Fruit fly (Drosophila melanogaster): ENCODE results near the gene Eip75B.

Eip75B gene

DNA sequence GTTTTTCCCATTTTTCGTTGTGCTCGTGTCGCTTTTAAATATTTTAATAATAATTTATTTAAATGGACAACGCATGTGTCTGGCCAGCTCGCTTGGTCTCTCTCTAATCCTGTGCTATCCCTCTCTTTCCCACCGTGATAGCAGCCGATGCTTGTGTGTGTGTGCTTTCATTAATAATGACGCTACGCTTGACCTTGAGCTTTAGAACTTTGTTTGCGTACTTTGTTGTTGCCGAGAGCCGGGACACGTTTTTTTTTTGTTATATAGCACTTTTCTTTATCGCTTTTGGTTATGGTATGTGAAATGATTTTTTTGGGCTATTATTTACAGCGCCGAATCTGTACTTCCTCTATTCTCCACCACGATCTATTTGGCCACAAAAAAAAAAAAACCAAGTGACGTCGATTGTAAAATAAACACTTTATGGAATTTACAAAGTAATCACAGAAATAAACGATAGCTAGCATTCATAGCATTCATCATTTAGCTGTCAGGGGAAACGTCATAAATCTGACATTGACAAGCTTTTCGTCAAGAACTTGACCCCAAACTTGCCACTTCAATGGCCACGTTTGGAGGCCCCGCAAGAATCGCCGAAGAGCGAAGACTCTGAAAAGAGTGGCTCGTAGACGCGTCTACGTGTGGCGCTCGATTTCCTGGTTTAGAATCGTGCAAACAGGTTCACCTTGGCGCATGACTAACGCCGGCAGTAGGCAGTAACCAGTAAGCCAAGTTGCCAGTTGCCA lies 106.1 kb downstream of the Eip75B start:
- no peak for TF ChIP-seq CTCF (optimal IDR thresholded peaks at IDR 0.05)
- TF ChIP-seq CG8478 (optimal IDR thresholded peaks at IDR 0.05), result no peak

DNA sequence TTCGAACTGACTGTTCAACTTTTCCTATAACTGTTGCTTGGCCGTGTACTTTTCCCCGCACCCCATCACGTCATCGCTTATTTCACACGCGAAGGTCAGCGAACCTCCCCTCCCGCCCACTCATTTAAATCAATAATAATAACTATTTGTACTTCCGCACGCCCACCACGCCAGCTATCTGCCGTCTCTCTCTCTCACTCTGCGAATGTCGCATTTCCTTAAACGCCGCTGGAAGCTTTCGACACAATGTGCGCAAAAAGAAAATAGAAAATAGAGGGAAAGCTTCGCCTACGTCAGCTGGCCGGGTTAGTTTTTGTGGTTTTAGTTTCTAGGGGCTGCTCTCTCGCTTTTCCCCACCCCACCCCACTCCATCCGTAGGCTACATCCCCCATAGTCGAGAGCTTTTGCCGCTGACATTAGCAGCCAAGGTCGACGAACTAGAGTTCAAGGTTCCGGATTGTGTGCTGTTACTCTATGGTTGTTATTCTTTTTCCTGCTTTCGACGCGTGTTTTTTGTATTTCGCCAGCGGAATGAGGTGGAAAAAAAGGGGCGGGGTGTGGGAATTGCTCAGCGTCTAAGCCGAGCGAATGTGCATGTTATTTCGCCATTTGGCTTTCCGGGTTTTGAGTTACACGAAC lies 108.0 kb downstream of the Eip75B start:
- TF ChIP-seq CG8478 (optimal IDR thresholded peaks at IDR 0.05), result no peak
- TF ChIP-seq CTCF (optimal IDR thresholded peaks at IDR 0.05), result no peak

DNA sequence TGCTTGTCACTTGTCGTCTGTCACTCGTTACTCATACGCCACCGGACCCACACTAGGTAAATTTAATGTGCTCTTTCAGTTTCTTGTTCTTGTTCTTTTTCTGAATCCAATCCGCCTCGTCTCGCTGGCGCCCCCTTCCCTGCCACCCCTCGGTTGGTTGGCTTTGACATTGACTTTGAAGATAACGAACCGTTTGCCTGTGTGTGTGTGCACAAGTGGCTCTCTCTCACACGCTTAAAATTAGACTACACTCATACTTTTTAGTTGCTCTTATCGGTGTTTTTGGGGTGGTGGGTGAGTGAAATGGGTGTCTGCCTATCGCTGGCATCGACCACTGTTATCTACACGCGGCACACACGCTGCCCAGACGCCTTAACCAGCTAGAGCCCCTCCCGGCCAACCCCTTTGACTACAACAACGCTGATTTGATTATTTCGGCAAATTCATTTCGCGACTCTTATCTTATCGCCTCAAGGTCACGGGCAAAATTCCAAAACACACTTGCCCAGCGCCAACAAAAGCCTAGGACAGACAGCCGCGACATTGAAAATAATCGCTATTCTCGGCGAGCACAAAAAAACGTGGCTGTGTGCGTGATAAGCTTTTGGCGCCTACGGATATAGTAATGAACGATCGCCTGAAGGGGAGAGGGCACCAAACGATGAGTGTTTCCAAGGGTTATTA lies 114.2 kb downstream of the Eip75B start:
- no peak for TF ChIP-seq CTCF (optimal IDR thresholded peaks at IDR 0.05)
- TF ChIP-seq CG8478 (optimal IDR thresholded peaks at IDR 0.05), result no peak

DNA sequence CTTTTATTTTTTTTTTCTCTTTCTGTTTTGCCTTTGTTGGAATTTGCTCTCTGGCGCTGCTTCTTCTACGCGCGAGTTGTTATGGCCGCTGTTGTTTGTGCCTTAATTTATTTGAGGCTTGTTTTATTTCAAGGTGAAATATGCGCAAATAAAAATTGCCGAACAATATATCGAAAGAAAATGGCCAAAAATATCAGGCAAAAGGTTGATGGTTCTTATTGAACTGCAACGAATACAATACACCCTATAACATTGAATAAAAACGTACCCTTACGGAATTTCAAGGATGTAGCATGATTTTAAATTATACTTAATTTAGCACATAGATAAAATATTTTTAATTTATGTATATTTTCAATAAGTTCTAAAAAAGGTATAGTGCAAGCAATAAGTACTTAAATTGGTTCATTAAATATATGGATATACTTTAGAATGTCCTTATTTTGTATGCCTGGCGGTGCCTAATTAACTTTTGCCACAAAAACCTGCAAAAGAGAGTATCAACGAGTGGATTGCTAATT lies 114.9 kb downstream of the Eip75B start:
- TF ChIP-seq CTCF (optimal IDR thresholded peaks at IDR 0.05) (no peak), CG8478 (optimal IDR thresholded peaks at IDR 0.05) (no peak)

DNA sequence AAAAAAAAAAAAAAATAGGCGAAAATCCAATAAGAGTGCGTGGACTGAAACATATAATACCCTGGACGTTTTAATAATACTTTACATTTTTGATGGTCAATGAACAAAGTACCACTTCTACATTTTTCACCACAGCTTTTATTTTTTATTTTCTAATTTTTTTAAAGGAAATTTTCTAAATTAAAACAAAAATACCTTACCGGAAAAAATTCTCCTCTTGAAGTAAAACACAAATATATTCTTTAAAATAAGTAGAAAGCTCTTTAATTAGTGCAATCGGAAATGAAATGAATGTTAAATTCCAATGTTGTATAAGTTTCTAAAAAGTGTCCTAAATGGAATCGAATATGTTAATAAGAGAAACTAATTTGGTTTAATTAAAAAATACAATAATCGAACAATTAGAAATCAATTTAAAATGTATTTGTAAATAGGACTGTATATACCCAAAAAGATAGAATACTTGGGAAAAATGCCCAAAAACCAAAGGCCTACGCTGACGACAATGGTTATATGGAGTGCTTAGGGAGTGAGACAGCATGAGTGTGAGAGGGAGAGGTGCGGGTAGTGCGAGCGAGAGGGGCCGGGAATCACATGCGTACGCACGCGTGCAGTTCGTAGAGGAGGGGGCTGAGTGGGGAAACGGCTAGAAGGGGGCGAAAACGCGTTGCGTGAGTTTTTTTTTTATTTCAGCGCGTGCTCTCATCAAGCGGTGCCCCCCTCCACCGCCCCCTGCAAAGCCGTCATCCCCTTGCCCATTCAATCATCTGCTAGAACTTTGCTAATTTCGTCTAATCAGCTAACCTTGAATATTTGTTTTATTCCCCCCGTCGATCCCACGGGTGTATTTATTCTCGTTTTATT lies 115.6 kb downstream of the Eip75B start:
- TF ChIP-seq CG8478 (optimal IDR thresholded peaks at IDR 0.05) (no peak), CTCF (optimal IDR thresholded peaks at IDR 0.05) (no peak)

DNA sequence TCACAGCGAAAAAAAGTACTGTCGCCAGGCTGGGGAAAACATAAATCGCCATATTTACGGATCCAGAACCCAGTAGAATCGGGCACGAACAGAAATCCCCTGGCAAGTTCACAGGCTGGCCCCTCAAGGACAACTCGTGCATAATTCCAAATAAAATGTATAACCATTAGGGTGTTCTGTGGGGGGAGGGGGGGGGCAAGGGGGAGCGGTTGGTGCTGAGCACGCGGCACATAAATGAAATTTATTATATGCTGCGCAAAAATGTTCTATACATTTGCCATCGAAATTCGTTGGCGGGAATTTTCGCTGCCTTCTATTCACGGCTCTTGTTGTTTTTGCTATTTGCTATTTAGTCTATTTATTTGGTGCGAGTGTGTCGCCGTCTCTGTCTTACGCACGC lies 116.3 kb downstream of the Eip75B start:
- TF ChIP-seq CG8478 (optimal IDR thresholded peaks at IDR 0.05) (no peak), CTCF (optimal IDR thresholded peaks at IDR 0.05) (no peak)

DNA sequence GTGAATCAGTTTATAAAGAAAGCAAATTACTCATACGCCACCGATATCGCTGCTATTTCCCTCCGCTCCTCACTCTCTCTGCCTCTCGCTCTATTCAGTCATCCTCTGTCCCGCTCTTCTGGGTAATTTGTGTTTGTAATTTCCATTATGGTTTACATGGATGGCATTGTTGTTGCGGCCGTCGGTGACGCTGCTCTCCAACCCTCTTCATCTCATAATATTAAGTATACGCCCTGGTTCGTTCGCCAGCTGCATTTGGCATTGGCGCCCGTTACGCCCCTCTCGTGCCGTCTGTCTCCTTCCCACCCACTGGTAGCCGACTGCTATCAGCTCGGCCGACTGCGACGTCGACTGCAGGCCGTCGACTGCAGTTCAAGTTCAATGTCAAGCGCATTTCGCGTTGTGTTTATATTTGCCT lies 117.2 kb downstream of the Eip75B start:
- TF ChIP-seq CG8478 (optimal IDR thresholded peaks at IDR 0.05) (no peak), CTCF (optimal IDR thresholded peaks at IDR 0.05) (no peak)

DNA sequence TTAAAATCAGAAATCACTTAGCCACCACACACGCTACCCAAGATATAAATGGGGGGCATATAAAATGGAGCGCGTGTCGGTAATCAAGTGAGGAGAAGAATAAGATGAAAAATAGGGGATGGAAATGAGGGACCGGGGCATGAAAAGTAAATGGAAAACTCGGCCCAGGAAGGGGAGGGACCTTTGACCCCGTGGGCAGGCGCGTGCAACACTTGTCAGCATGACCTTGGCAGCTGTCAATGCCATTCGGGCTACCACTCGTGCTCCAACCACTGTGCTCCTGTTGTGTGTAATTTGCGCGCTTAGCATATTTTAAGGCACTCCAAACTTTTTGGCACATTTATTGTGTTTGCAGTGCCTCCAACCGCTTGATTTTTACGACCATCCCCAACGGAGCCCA lies 118.1 kb downstream of the Eip75B start:
- no peak for TF ChIP-seq CTCF (optimal IDR thresholded peaks at IDR 0.05)
- no peak for TF ChIP-seq CG8478 (optimal IDR thresholded peaks at IDR 0.05)

DNA sequence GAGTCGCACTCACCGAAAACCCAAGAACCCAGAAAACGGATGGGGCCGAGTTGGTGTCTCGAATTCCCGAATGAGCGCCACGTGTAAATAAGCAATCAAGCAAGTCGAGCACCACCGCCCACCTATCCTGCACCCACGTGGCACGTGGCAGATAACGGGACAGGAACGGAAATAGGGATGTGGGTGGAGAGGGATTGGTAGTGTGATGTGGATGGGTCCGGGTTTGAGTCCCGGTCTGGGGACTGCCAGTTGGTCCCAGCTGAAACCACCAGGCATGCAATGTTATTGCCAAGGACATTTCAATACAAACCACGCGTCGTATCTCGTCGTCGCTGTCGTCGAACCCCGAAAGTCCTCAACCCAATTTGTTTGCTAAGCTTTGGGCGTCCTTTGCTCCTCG lies 119.1 kb downstream of the Eip75B start:
- TF ChIP-seq CTCF (optimal IDR thresholded peaks at IDR 0.05) (no peak), CG8478 (optimal IDR thresholded peaks at IDR 0.05) (no peak)

DNA sequence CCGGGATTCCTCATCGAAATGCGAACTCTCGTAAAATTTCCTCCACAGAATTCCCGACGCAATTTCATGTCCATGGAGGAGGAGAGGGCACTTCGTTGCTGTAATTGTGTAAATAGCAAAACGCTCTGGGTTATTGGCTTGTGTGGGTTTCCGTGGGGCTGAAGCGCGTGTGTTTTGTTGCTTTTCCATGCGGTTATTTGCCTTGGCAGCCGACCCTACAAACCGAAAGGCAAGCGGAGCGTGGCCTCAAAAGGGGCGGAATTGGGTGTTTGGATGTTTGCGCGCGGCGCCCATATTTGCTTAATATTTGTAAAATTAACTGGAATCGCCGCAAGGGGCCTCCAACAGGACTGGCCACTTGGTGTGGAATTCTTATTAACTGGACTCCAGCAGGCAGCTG lies 119.9 kb downstream of the Eip75B start:
- no peak for TF ChIP-seq CTCF (optimal IDR thresholded peaks at IDR 0.05)
- no peak for TF ChIP-seq CG8478 (optimal IDR thresholded peaks at IDR 0.05)

DNA sequence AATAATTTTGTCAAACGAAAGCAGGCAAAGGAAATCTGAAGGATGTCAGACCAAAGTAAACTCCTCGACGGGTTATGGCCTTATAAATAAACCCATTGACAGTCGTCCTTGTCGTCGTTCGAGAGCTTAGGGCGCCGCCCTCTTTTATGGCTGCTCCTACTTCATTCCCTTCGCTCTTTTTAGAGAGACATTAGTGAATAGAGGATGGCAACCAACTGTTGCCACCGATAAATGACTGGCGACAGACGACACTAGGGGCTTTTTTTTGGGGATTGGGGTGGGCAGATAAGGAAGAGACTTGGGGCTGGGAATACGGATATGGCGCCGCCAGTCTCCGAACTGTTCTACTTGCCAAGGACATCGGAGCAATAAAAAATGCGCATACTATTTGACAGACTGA lies 122.0 kb downstream of the Eip75B start:
- TF ChIP-seq CG8478 (optimal IDR thresholded peaks at IDR 0.05) (no peak), CTCF (optimal IDR thresholded peaks at IDR 0.05) (no peak)

DNA sequence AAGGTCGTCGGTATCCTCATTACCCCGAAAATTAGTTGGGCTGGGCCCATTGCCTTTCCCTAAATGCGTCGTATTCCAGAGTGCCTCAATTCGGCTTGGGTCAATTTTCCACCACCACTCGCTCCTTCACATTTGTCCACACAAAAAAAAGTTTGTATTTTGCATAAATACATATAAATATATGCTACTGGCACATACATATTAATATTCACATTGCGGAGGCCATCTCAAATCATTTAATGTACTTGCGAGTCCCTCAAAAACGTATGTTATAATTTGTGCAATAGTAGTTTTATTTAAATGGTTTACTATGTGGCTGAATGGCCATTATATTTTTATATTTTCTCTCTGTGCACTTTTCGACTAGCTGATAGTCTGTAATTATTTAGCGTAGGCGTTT lies 122.9 kb downstream of the Eip75B start:
- TF ChIP-seq CTCF (optimal IDR thresholded peaks at IDR 0.05) (no peak), CG8478 (optimal IDR thresholded peaks at IDR 0.05) (no peak)

DNA sequence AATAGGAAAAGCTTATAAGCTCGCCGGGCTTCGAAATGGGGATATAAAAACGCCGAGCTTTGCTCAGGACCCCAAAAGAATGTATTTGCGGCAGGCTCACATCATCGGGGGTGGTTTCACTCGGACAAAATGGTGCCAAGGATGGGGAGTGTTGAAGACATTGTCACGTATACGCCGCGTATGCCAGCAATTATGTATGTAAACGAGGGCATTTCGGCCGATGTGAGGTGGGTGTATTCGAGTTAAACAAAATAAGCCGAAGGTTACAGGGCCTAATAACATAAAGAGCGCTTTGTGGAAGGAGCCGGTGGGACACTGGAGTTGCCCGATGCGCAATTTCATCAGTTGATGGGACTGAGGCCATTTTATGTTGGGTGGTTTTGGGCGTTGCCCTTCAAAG lies 123.5 kb downstream of the Eip75B start:
- TF ChIP-seq CTCF (optimal IDR thresholded peaks at IDR 0.05) (no peak), CG8478 (optimal IDR thresholded peaks at IDR 0.05) (no peak)

DNA sequence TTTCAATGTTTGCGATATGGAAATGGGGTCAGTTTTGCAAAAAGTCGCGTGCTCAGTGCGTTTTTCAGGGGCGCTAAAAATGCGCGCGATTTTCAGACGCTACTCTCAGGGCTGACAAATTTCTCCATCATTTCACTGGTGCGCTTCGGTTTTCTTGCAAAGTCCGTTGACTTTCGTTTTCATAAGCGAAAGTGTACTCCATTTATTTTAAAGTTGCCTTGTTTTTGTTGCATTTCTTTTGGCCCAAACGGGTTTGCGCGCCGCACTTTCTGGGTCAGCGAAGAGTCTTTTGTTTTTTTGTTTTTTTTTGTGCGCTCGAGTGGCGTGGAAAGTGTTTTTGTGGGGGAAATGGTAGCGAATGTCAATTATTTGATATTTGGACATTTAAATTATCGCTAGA lies 124.8 kb downstream of the Eip75B start:
- TF ChIP-seq CG8478 (optimal IDR thresholded peaks at IDR 0.05), result no peak
- no peak for TF ChIP-seq CTCF (optimal IDR thresholded peaks at IDR 0.05)

DNA sequence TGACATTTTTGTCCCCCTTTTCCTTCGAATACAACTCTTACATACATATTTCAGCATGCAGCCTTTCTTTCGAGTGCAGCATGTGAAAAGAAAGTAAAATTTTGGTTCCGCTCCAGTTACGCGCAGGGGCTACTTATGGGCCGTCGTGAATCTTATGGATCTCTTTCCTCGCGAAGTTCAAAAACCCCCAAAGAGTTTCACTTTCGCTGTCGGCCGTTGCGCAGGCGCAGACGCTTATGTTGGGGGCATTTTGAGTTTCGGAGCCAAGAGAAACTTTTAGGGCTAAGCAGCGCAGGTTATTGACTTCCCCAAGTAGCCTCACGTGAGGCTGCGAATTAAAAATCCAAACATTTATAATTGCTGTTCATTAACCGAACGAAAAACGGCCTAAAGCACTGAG lies 125.9 kb downstream of the Eip75B start:
- TF ChIP-seq CG8478 (optimal IDR thresholded peaks at IDR 0.05), result no peak
- no peak for TF ChIP-seq CTCF (optimal IDR thresholded peaks at IDR 0.05)
